Fruit fly (Drosophila melanogaster): ENCODE measurements around the gene CG10466.

CG10466 gene

DNA sequence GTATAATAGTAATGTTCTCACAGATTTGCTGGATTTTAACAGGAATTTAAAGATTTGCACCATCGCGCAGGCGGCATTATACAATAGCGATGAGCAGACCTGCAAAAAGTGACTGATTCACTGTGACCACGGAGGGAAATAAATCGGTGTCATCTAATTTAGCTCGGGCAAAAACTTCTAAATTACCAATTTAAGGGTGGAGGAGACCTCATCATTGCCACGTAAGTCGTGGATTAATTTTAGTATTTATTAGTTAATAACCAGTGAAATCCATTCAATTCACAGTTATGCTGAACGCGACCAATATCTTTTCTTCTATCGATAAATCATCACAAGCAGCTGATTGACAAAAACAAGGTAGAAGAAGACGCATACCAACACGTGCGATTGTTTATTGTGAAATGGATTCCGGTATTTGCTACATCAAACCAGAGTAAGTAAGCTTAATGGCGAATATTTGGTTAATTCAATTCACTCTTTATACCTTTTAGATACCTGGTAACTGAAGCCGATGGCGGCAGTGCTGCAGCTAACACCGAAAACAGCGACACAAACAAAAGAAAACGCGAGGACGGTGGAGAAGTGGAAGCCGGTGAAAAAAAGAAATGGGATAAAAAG lies 33.3 kb upstream of the CG10466 start, which contains the start of the genes CG10628 and Dus3 (continued):
- TF ChIP-seq CG11247 (GFP tag; IDR thresholded peaks at IDR 0.05) (peak; percentile 89), Dek (tag; optimal IDR thresholded peaks at IDR 0.05) (peak; percentile 82), amos (GFP tag; IDR thresholded peaks at IDR 0.05; ENCODE audit: partially characterized antibody) (peak; percentile 47; the same call in 1 of the 2 replicates), Asciz (GFP tag; optimal IDR thresholded peaks at IDR 0.05) (peak; percentile 73), Dfd (GFP tag; optimal IDR thresholded peaks at IDR 0.05) (no peak), jing (GFP tag; optimal IDR thresholded peaks at IDR 0.05) (peak; percentile 83), CG16813 (GFP tag; IDR thresholded peaks at IDR 0.05; ENCODE audit: partially characterized antibody) (peak; percentile 63; the same call in 2 of the 3 replicates), CG1832 (GFP tag; optimal IDR thresholded peaks at IDR 0.05) (no peak), pan (optimal IDR thresholded peaks at IDR 0.05) (no peak), pan (GFP tag; optimal IDR thresholded peaks at IDR 0.05 in 1 of 2, IDR thresholded peaks at IDR 0.05 in 1 of 2) (peak in 1 of 2 experiments; percentile 95), fd3F (GFP tag; optimal IDR thresholded peaks at IDR 0.05) (peak; percentile 83), fu2 (GFP tag; optimal IDR thresholded peaks at IDR 0.05) (peak; percentile 94), CG13424 (tag; optimal IDR thresholded peaks at IDR 0.05) (peak; percentile 92), CG6813 (GFP tag; optimal IDR thresholded peaks at IDR 0.05) (peak; percentile 84), CG18619 (GFP tag; optimal IDR thresholded peaks at IDR 0.05) (peak; percentile 83), CG31365 (tag; optimal IDR thresholded peaks at IDR 0.05) (peak; percentile 49), cad (GFP tag; optimal IDR thresholded peaks at IDR 0.05) (no peak), ftz-f1 (GFP tag; optimal IDR thresholded peaks at IDR 0.05) (peak; percentile 37), pho (GFP tag; optimal IDR thresholded peaks at IDR 0.05) (peak; percentile 95), CG7357 (GFP tag; IDR thresholded peaks at IDR 0.05) (peak; percentile 86), CG10543 (GFP tag; optimal IDR thresholded peaks at IDR 0.05) (peak; percentile 88), ind (GFP tag; optimal IDR thresholded peaks at IDR 0.05) (peak; percentile 96), Antp (GFP tag; optimal IDR thresholded peaks at IDR 0.05) (peak; percentile 94), Xbp1 (GFP tag; optimal IDR thresholded peaks at IDR 0.05) (peak; percentile 95), trh (GFP tag; optimal IDR thresholded peaks at IDR 0.05) (peak; percentile 70), Vsx1 (GFP tag; optimal IDR thresholded peaks at IDR 0.05) (no peak), dpn (GFP tag; optimal IDR thresholded peaks at IDR 0.05) (peak; percentile 95), da (GFP tag; optimal IDR thresholded peaks at IDR 0.05) (peak; percentile 73), pita (GFP tag; optimal IDR thresholded peaks at IDR 0.05) (no peak), pb (GFP tag; optimal IDR thresholded peaks at IDR 0.05) (peak; percentile 84), CG7987 (GFP tag; optimal IDR thresholded peaks at IDR 0.05) (peak; percentile 81), HLH3B (GFP tag; IDR thresholded peaks at IDR 0.05) (peak; percentile 87), Side (GFP tag; optimal IDR thresholded peaks at IDR 0.05) (peak; percentile 92), Hr51 (GFP tag; optimal IDR thresholded peaks at IDR 0.05) (peak; percentile 89 to 93), CG6254 (GFP tag; optimal IDR thresholded peaks at IDR 0.05) (peak; percentile 70), CG6175 (GFP tag; IDR thresholded peaks at IDR 0.05) (peak; percentile 71; the same call in 2 of the 3 replicates), Sin3A (optimal IDR thresholded peaks at IDR 0.05) (peak; percentile 77), yki (optimal IDR thresholded peaks at IDR 0.05) (no peak), NK7.1 (GFP tag; optimal IDR thresholded peaks at IDR 0.05) (peak; percentile 74), zf30C (GFP tag; optimal IDR thresholded peaks at IDR 0.05) (no peak), CG3163 (GFP tag; optimal IDR thresholded peaks at IDR 0.05) (peak; percentile 75), CG17802 (tag; optimal IDR thresholded peaks at IDR 0.05) (peak; percentile 76), ci (GFP tag; IDR thresholded peaks at IDR 0.05) (peak; percentile 93), Nf-YB (GFP tag; optimal IDR thresholded peaks at IDR 0.05) (peak; percentile 69), dmrt99B (tag; optimal IDR thresholded peaks at IDR 0.05) (peak; percentile 88), Camta (GFP tag; optimal IDR thresholded peaks at IDR 0.05) (peak; percentile 92), nom (GFP tag; optimal IDR thresholded peaks at IDR 0.05) (peak; percentile 64), Trl (optimal IDR thresholded peaks at IDR 0.05) (no peak), Trl (GFP tag; optimal IDR thresholded peaks at IDR 0.05) (peak; percentile 94), CG3726 (GFP tag; IDR thresholded peaks at IDR 0.05) (peak; percentile 69; the same call in 2 of the 3 replicates)
